Fruit fly (Drosophila melanogaster) whole organism, embryonic: ENCODE results near the gene CG32079.

Experiments used
- Aef1 ChIP-seq: fragments of 200-800 bp; sonication (Bioruptor generic); IDR thresholded peaks from 3 replicates; pipeline ENCODE4 v1.3.6; 2022; ENCODE audit warnings: missing biosample characterization, missing genetic modification characterization
- BEAF-32 ChIP-seq: fragments of 200-800 bp; sonication (Bioruptor generic); optimal IDR thresholded peaks from 3 replicates; lab custom pipeline; 2017; ENCODE audit warnings: missing biosample characterization, missing genetic modification characterization, mild to moderate bottlenecking, moderate library complexity, missing genetic modification reagents
- C15 ChIP-seq: fragments of 200-800 bp; sonication (Bioruptor generic); IDR thresholded peaks from 3 replicates; pipeline ENCODE4 v1.3.6; 2022; ENCODE audit warnings: missing biosample characterization, missing genetic modification characterization
- CG10274 ChIP-seq: fragments of 200-800 bp; sonication (Bioruptor generic); optimal IDR thresholded peaks from 3 replicates; lab custom pipeline; 2017; ENCODE audit warnings: missing biosample characterization, mild to moderate bottlenecking, missing genetic modification characterization
- CG1233 ChIP-seq: fragments of 200-800 bp; sonication (Bioruptor generic); optimal IDR thresholded peaks from 4 replicates; lab custom pipeline; 2018; ENCODE audit warnings: missing biosample characterization, mild to moderate bottlenecking, missing genetic modification characterization
- CG14050 ChIP-seq: fragments of 200-800 bp; sonication (Bioruptor generic); IDR thresholded peaks from 3 replicates; pipeline ENCODE4 v1.3.6; 2022; ENCODE audit warnings: missing biosample characterization, missing genetic modification characterization
- CG15073 ChIP-seq: fragments of 200-800 bp; sonication (Bioruptor generic); optimal IDR thresholded peaks from 2 replicates; lab custom pipeline; 2016; ENCODE audit warnings: missing biosample characterization, missing genetic modification characterization
- CG15696 ChIP-seq: fragments of 200-800 bp; sonication (Bioruptor generic); optimal IDR thresholded peaks from 2 replicates; lab custom pipeline; 2019; ENCODE audit warnings: missing biosample characterization, mild to moderate bottlenecking, missing genetic modification characterization, moderate library complexity
- CG16863 ChIP-seq: fragments of 200-800 bp; sonication (Bioruptor generic); optimal IDR thresholded peaks from 3 replicates; lab custom pipeline; 2016; ENCODE audit warnings: missing biosample characterization, missing genetic modification characterization
- CG2875 ChIP-seq: fragments of 200-800 bp; sonication (Bioruptor generic); optimal IDR thresholded peaks from 2 replicates; lab custom pipeline; 2017; ENCODE audit warnings: missing biosample characterization, mild to moderate bottlenecking, missing genetic modification characterization, missing genetic modification reagents
- CG31388 ChIP-seq: fragments of 200-800 bp; sonication (Bioruptor generic); optimal IDR thresholded peaks from 2 replicates; lab custom pipeline; 2016; ENCODE audit warnings: missing biosample characterization, missing genetic modification characterization
- CG32772 ChIP-seq: fragments of 200-800 bp; sonication (Bioruptor generic); IDR thresholded peaks from 2 replicates; pipeline ENCODE4 v1.3.6; 2022; ENCODE audit warnings: missing biosample characterization, missing genetic modification characterization
- CG6683 ChIP-seq: fragments of 200-800 bp; sonication (Bioruptor generic); optimal IDR thresholded peaks from 2 replicates; lab custom pipeline; 2017; ENCODE audit warnings: missing biosample characterization, mild to moderate bottlenecking, missing genetic modification characterization, missing genetic modification reagents
- CG8281 ChIP-seq: fragments of 200-800 bp; sonication (Bioruptor generic); optimal IDR thresholded peaks from 2 replicates; lab custom pipeline; 2018; ENCODE audit warnings: missing biosample characterization, mild to moderate bottlenecking, missing genetic modification characterization, moderate library complexity
- CG8290 ChIP-seq, 3 experiments: fragments of 200-800 bp; sonication (Bioruptor generic); optimal IDR thresholded peaks; 2 replicates each; lab custom pipeline; 2016 to 2019; ENCODE audit warnings: missing biosample characterization in 3 of 3, missing genetic modification characterization in 3 of 3, mild to moderate bottlenecking in 2 of 3, moderate library complexity in 1 of 3
- CG9727 ChIP-seq: fragments of 200-800 bp; sonication (Bioruptor generic); optimal IDR thresholded peaks from 3 replicates; lab custom pipeline; 2017; ENCODE audit warnings: missing biosample characterization, mild to moderate bottlenecking, missing genetic modification characterization
- Chrac-16 ChIP-seq: fragments of 200-800 bp; sonication (Bioruptor generic); optimal IDR thresholded peaks from 3 replicates; lab custom pipeline; 2016; ENCODE audit warnings: missing biosample characterization, missing genetic modification characterization
- CoRest ChIP-seq: fragments of 200-800 bp; sonication (Bioruptor generic); optimal IDR thresholded peaks from 3 replicates; lab custom pipeline; 2018; ENCODE audit warnings: missing biosample characterization, mild to moderate bottlenecking, missing genetic modification characterization, moderate library complexity
- D19B ChIP-seq: fragments of 200-800 bp; sonication (Bioruptor generic); optimal IDR thresholded peaks from 2 replicates; lab custom pipeline; 2017; ENCODE audit warnings: missing biosample characterization, mild to moderate bottlenecking, missing genetic modification characterization
- Dbx ChIP-seq: fragments of 200-800 bp; sonication (Bioruptor generic); IDR thresholded peaks from 3 replicates; pipeline ENCODE4 v1.3.6; 2022; ENCODE audit warnings: missing biosample characterization, missing genetic modification characterization
- Dll ChIP-seq: fragments of 200-800 bp; sonication (Bioruptor generic); IDR thresholded peaks from 4 replicates; pipeline ENCODE4 v1.3.6; 2022; ENCODE audit warnings: missing biosample characterization, missing genetic modification characterization; ENCODE audit not compliant: partially characterized antibody
- Doc3 ChIP-seq: fragments of 200-800 bp; sonication (Bioruptor generic); IDR thresholded peaks from 3 replicates; pipeline ENCODE4 v1.3.6; 2022; ENCODE audit warnings: missing biosample characterization, missing genetic modification characterization; ENCODE audit not compliant: partially characterized antibody
- Dref ChIP-seq: fragments of 200-800 bp; sonication (Bioruptor generic); IDR thresholded peaks from 2 replicates; pipeline ENCODE4 v1.3.6; 2022; ENCODE audit warnings: missing biosample characterization, missing genetic modification characterization
- Fer3 ChIP-seq: fragments of 200-800 bp; sonication (Bioruptor generic); optimal IDR thresholded peaks from 2 replicates; lab custom pipeline; 2018; ENCODE audit warnings: missing biosample characterization, mild to moderate bottlenecking, missing genetic modification characterization, moderate library complexity
- Hand ChIP-seq: fragments of 200-800 bp; sonication (Bioruptor generic); optimal IDR thresholded peaks from 2 replicates; lab custom pipeline; 2017; ENCODE audit warnings: mild to moderate bottlenecking, missing biosample characterization, missing genetic modification reagents, missing genetic modification characterization
- Lhr ChIP-seq: fragments of 200-800 bp; sonication (Bioruptor generic); optimal IDR thresholded peaks from 3 replicates; lab custom pipeline; 2017; ENCODE audit warnings: mild to moderate bottlenecking, missing biosample characterization, missing genetic modification reagents, missing genetic modification characterization
- Lim3 ChIP-seq: fragments of 200-800 bp; sonication (Bioruptor generic); IDR thresholded peaks from 2 replicates; pipeline ENCODE4 v1.3.6; 2022; ENCODE audit warnings: missing biosample characterization, missing genetic modification characterization
- MBD-R2 ChIP-seq: fragments of 200-800 bp; sonication (Bioruptor generic); IDR thresholded peaks from 2 replicates; pipeline ENCODE4 v1.3.6; 2022; ENCODE audit warnings: missing biosample characterization, missing genetic modification characterization
- Xbp1 ChIP-seq: fragments of 200-800 bp; sonication (Bioruptor generic); optimal IDR thresholded peaks from 3 replicates; lab custom pipeline; 2016; ENCODE audit warnings: missing biosample characterization, mild to moderate bottlenecking, missing genetic modification characterization
- YL-1 ChIP-seq: fragments of 200-800 bp; sonication (Bioruptor generic); optimal IDR thresholded peaks from 3 replicates; lab custom pipeline; 2017; ENCODE audit warnings: missing biosample characterization, mild to moderate bottlenecking, missing genetic modification characterization
- crc ChIP-seq: fragments of 200-800 bp; sonication (Bioruptor generic); optimal IDR thresholded peaks from 2 replicates; lab custom pipeline; 2016; ENCODE audit warnings: missing biosample characterization, missing genetic modification characterization
- crp ChIP-seq, 2 experiments: fragments of 200-800 bp; sonication (Bioruptor generic); optimal IDR thresholded peaks; 2 replicates in 1 of 2; 3 replicates in 1 of 2; lab custom pipeline; 2017; ENCODE audit warnings: missing biosample characterization in 2 of 2, missing genetic modification characterization in 2 of 2, mild to moderate bottlenecking in 1 of 2, moderate library complexity in 1 of 2
- danr ChIP-seq: fragments of 200-800 bp; sonication (Bioruptor generic); IDR thresholded peaks from 2 replicates; pipeline ENCODE4 v1.3.6; 2022; ENCODE audit warnings: missing biosample characterization, missing genetic modification characterization
- dpn ChIP-seq, 2 experiments: fragments of 200-800 bp; sonication (Bioruptor generic); optimal IDR thresholded peaks; 3 replicates each; lab custom pipeline; 2016; ENCODE audit warnings: missing biosample characterization in 2 of 2, missing genetic modification characterization in 2 of 2
- dysf ChIP-seq: fragments of 200-800 bp; sonication (Bioruptor generic); IDR thresholded peaks from 3 replicates; pipeline ENCODE4 v1.3.6; 2022; ENCODE audit warnings: missing biosample characterization, missing genetic modification characterization
- fd102C ChIP-seq: fragments of 200-800 bp; sonication (Bioruptor generic); optimal IDR thresholded peaks from 2 replicates; lab custom pipeline; 2018; ENCODE audit warnings: missing biosample characterization, mild to moderate bottlenecking, missing genetic modification characterization, moderate library complexity
- gro ChIP-seq: fragments of 200-800 bp; sonication (Bioruptor generic); optimal IDR thresholded peaks from 2 replicates; lab custom pipeline; 2016; ENCODE audit warnings: missing biosample characterization, missing genetic modification characterization
- ind ChIP-seq: fragments of 200-800 bp; sonication (Bioruptor generic); optimal IDR thresholded peaks from 3 replicates; lab custom pipeline; 2016; ENCODE audit warnings: missing biosample characterization, missing genetic modification characterization
- jing ChIP-seq: fragments of 200-800 bp; sonication (Bioruptor generic); optimal IDR thresholded peaks from 2 replicates; lab custom pipeline; 2018; ENCODE audit warnings: missing biosample characterization, mild to moderate bottlenecking, missing genetic modification characterization
- lmd ChIP-seq: fragments of 200-800 bp; sonication (Bioruptor generic); IDR thresholded peaks from 2 replicates; pipeline ENCODE4 v1.3.6; 2022; ENCODE audit warnings: missing biosample characterization, missing genetic modification characterization
- pan ChIP-seq, 4 experiments: fragments of >200 bp in 3 of 4; fragments of 200-800 bp in 1 of 4; sonication (Bioruptor generic) in 1 of 4; optimal IDR thresholded peaks in 3 of 4; IDR thresholded peaks in 1 of 4; 2 replicates each; pipeline versions ENCODE4 v1.3.6 to Lab custom; 2017 to 2022; ENCODE audit warnings: missing biosample characterization in 2 of 4, missing genetic modification characterization in 2 of 4, mixed read lengths in 1 of 4
- slbo ChIP-seq: fragments of 200-800 bp; sonication (Bioruptor generic); IDR thresholded peaks from 2 replicates; pipeline ENCODE4 v1.3.6; 2022; ENCODE audit warnings: missing biosample characterization, missing genetic modification characterization
- stc ChIP-seq: fragments of 200-800 bp; sonication (Bioruptor generic); IDR thresholded peaks from 2 replicates; pipeline ENCODE4 v1.3.6; 2022; ENCODE audit warnings: missing biosample characterization, missing genetic modification characterization
- sug ChIP-seq: fragments of 200-800 bp; optimal IDR thresholded peaks from 2 replicates; lab custom pipeline; 2019; ENCODE audit warnings: missing biosample characterization, mild to moderate bottlenecking, missing genetic modification characterization, moderate library complexity
- tup ChIP-seq: fragments of 200-800 bp; sonication (Bioruptor generic); optimal IDR thresholded peaks from 2 replicates; lab custom pipeline; 2016; ENCODE audit warnings: missing biosample characterization, mild to moderate bottlenecking, missing genetic modification characterization, moderate library complexity
- yki ChIP-seq: fragments of >200 bp; optimal IDR thresholded peaks from 3 replicates; lab custom pipeline; 2018
- zfh2 ChIP-seq: fragments of 200-800 bp; sonication (Bioruptor generic); optimal IDR thresholded peaks from 2 replicates; lab custom pipeline; 2016; ENCODE audit warnings: missing biosample characterization, missing genetic modification characterization

Gene CG32079

dm6 chr3L:11074043-11074853 lies 48.9 kb downstream of the CG32079 start, which contains the start of the genes Pfdn2 and Noc1 (continued):
- TF ChIP-seq yki, result no peak
- TF ChIP-seq sug (tag; lab: Kevin White, UChicago), result peak; percentile 58
- peak; percentile 36 for TF ChIP-seq D19B (GFP tag; lab: Kevin White, UChicago)
- TF ChIP-seq dpn (GFP tag; optimal IDR thresholded peaks at IDR 0.05; lab: Kevin White, UChicago), result peak in 1 of 2 experiments; percentile 67
- TF ChIP-seq C15, result 0 out of 3 replicates have a peak, but pooled peaks have one; percentile 18
- TF ChIP-seq CG2875, result no peak
- TF ChIP-seq Dll (GFP tag; lab: Robert Waterston, UW), result no peak
- TF ChIP-seq CG8281 (tag; lab: Kevin White, UChicago), result no peak
- TF ChIP-seq CG15073, result no peak
- 0 out of 3 replicates have a peak, but pooled peaks have one; percentile 31 for TF ChIP-seq Dbx
- no peak for TF ChIP-seq CG10274 (GFP tag; lab: Kevin White, UChicago)
- peak; percentile 5 for TF ChIP-seq CG6683 (GFP tag; lab: Kevin White, UChicago)
- no peak for TF ChIP-seq jing (GFP tag; lab: Kevin White, UChicago)
- peak; percentile 57 for TF ChIP-seq CG8290 (GFP tag; optimal IDR thresholded peaks at IDR 0.05; lab: Kevin White, UChicago)
- no peak for TF ChIP-seq CG8290 (tag; optimal IDR thresholded peaks at IDR 0.05; lab: Kevin White, UChicago)
- peak; percentile 62 for TF ChIP-seq ind (GFP tag; lab: Kevin White, UChicago)
- peak; percentile 33 for TF ChIP-seq YL-1 (GFP tag; lab: Kevin White, UChicago)
- no peak for TF ChIP-seq tup
- peak; percentile 60; the same call in 2 of the 3 replicates for TF ChIP-seq dysf
- no peak for TF ChIP-seq fd102C
- TF ChIP-seq danr (GFP tag; lab: Robert Waterston, UW), result 0 out of 2 replicates have a peak, but pooled peaks have one; percentile 9
- peak; percentile 39 for TF ChIP-seq CG9727 (GFP tag; lab: Kevin White, UChicago)
- TF ChIP-seq CG1233 (GFP tag; lab: Kevin White, UChicago), result no peak
- no peak for TF ChIP-seq Hand
- TF ChIP-seq Dref (GFP tag; lab: Robert Waterston, UW), result no peak
- TF ChIP-seq CG32772 (GFP tag; lab: Robert Waterston, UW), result peak; percentile 55
- peak; percentile 20 for TF ChIP-seq Fer3
- peak; percentile 16 for TF ChIP-seq BEAF-32 (GFP tag; lab: Kevin White, UChicago)
- TF ChIP-seq Lim3 (GFP tag; lab: Robert Waterston, UW), result no peak
- no peak for TF ChIP-seq CG16863
- peak; percentile 68 for TF ChIP-seq Xbp1 (GFP tag; lab: Kevin White, UChicago)
- peak; percentile 42 for TF ChIP-seq Chrac-16 (GFP tag; lab: Kevin White, UChicago)
- peak; percentile 49 for TF ChIP-seq lmd (GFP tag; lab: Robert Waterston, UW)
- TF ChIP-seq CoRest (tag; lab: Kevin White, UChicago), result peak; percentile 80
- 0 out of 2 replicates have a peak, but pooled peaks have one; percentile 25 for TF ChIP-seq stc
- TF ChIP-seq CG31388 (GFP tag; lab: Kevin White, UChicago), result no peak
- TF ChIP-seq Aef1 (GFP tag; lab: Robert Waterston, UW), result peak; percentile 55; the same call in 1 of the 3 replicates
- peak; percentile 27 for TF ChIP-seq zfh2 (GFP tag; lab: Kevin White, UChicago)
- 0 out of 3 replicates have a peak, but pooled peaks have one; percentile 35 for TF ChIP-seq Doc3
- no peak for TF ChIP-seq gro (GFP tag; lab: Kevin White, UChicago)
- TF ChIP-seq CG15696 (tag; lab: Kevin White, UChicago), result peak; percentile 54
- no peak for TF ChIP-seq CG14050 (GFP tag; lab: Robert Waterston, UW)
- peak; percentile 34; the same call in 1 of the 2 replicates for TF ChIP-seq MBD-R2 (GFP tag; lab: Robert Waterston, UW)
- no peak for TF ChIP-seq Lhr (GFP tag; lab: Kevin White, UChicago)
- no peak for TF ChIP-seq pan (optimal IDR thresholded peaks at IDR 0.05; lab: Kevin White, UChicago)
- peak in 1 of 2 experiments; percentile 61 for TF ChIP-seq pan (GFP tag; optimal IDR thresholded peaks at IDR 0.05 in 1 of 2, IDR thresholded peaks at IDR 0.05 in 1 of 2)
- peak in 1 of 2 experiments; percentile 66 for TF ChIP-seq crp (GFP tag; optimal IDR thresholded peaks at IDR 0.05; lab: Kevin White, UChicago)
- no peak for TF ChIP-seq crc (GFP tag; lab: Kevin White, UChicago)
- TF ChIP-seq slbo (GFP tag; lab: Robert Waterston, UW), result peak; percentile 80
